Comparison of ENCODE assay signal across 4 worm cellular contexts in the genomic region with DNA sequence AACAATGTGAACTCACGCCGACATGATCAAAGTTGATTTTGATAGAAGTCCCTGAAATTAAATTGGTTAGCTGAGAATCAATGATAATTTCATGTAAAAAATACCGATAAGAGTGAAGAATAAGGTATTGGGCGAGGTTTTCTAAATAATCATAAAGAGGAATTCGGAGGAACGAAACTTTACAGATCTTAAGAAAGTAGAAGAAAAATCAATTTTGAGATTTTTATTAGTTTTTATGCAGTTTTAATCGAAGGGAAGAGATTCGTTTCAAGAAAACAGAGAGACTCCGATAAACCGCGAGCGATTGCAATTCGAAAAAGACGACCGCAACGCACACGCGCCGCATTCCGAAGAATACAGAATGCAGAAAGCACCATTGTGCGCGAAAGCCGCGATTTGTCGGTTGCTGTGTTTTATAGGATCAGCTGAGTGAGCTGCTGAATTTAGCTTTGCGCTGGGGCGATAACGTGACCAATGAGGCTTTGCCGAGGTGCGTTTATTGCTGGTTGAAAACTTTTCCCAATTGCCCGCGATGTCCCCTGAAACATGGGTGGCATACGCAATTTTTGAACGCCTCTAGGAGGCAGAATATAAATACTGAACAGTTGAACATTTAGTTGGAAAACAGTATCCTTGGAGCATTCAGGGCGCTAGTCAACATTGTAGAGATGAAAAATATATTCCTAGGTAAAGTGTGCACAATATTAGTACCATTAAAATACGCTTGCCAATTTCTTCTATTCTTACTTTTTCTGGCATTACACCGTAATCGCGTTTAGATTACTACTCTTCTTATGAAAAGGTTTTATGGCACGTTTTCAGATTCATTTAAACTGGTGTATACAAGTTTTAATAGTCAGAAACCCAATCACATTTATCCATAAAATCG.
TF ChIP-seq lines count a peak whose summit lies in the region.

TSS of gene snr-4 (minus strand) at position 51 of the 889 bp plus-strand sequence.

TF ChIP-seq in whole organism, L2 larva, 48 proteins besides CTCF, POLR2A, EP300 and RAD21 (continued from another document):
- TF ChIP-seq nhr-21 (tag; optimal IDR thresholded peaks at IDR 0.05; lab: Kevin White, UChicago) = peak; percentile 96
- peak; percentile 11 for TF ChIP-seq ztf-11 (tag; optimal IDR thresholded peaks at IDR 0.05; lab: Kevin White, UChicago)
- TF ChIP-seq ama-1 (optimal IDR thresholded peaks at IDR 0.05; lab: Kevin White, UChicago) = peak; percentile 95
- peak; percentile 90 for TF ChIP-seq unc-55 (GFP tag; optimal IDR thresholded peaks at IDR 0.05; lab: Kevin White, UChicago)
- TF ChIP-seq nhr-129 (tag; optimal IDR thresholded peaks at IDR 0.05; lab: Kevin White, UChicago) = peak; percentile 94
- no peak for TF ChIP-seq aly-2 (tag; optimal IDR thresholded peaks at IDR 0.05; lab: Kevin White, UChicago)
- TF ChIP-seq peb-1 (tag; optimal IDR thresholded peaks at IDR 0.05; lab: Kevin White, UChicago) = peak; percentile 76
- TF ChIP-seq lin-11 (tag; optimal IDR thresholded peaks at IDR 0.05; lab: Kevin White, UChicago) = peak; percentile 93
- TF ChIP-seq crh-2 (tag; optimal IDR thresholded peaks at IDR 0.05; lab: Kevin White, UChicago) = peak; percentile 96
- peak; percentile 86 for TF ChIP-seq sem-4 (tag; optimal IDR thresholded peaks at IDR 0.05; lab: Kevin White, UChicago)
- TF ChIP-seq skn-1 (tag; optimal IDR thresholded peaks at IDR 0.05; lab: Kevin White, UChicago) = no peak
- TF ChIP-seq unc-62 (GFP tag; optimal IDR thresholded peaks at IDR 0.05; lab: Kevin White, UChicago) = no peak
- TF ChIP-seq R02D3.7 (tag; optimal IDR thresholded peaks at IDR 0.05; lab: Kevin White, UChicago) = peak; percentile 29
- TF ChIP-seq ceh-82 (tag; optimal IDR thresholded peaks at IDR 0.05; lab: Kevin White, UChicago) = peak; percentile 83
- TF ChIP-seq nhr-237 (tag; optimal IDR thresholded peaks at IDR 0.05; lab: Kevin White, UChicago) = peak; percentile 81
- TF ChIP-seq ceh-16 (tag; optimal IDR thresholded peaks at IDR 0.05; lab: Kevin White, UChicago) = peak; percentile 60
- no peak for TF ChIP-seq lin-39 (tag; optimal IDR thresholded peaks at IDR 0.05; lab: Kevin White, UChicago)
- peak; percentile 77 for TF ChIP-seq blmp-1 (tag; optimal IDR thresholded peaks at IDR 0.05; lab: Kevin White, UChicago; ENCODE audit: insufficient read depth)
- TF ChIP-seq sma-9 (GFP tag; optimal IDR thresholded peaks at IDR 0.05; lab: Kevin White, UChicago) = peak; percentile 96
- no peak for TF ChIP-seq sma-9 (tag; optimal IDR thresholded peaks at IDR 0.05; lab: Kevin White, UChicago)
- TF ChIP-seq nhr-23 (tag; optimal IDR thresholded peaks at IDR 0.05; lab: Kevin White, UChicago) = no peak
- peak; percentile 94 for TF ChIP-seq lin-13 (GFP tag; optimal IDR thresholded peaks at IDR 0.05; lab: Kevin White, UChicago)
- peak; percentile 78 for TF ChIP-seq nhr-77 (tag; optimal IDR thresholded peaks at IDR 0.05; lab: Kevin White, UChicago)
- no peak for TF ChIP-seq nhr-12 (tag; optimal IDR thresholded peaks at IDR 0.05; lab: Kevin White, UChicago)
- peak; percentile 91 for TF ChIP-seq zag-1 (tag; optimal IDR thresholded peaks at IDR 0.05; lab: Kevin White, UChicago)
- peak; percentile 49 for TF ChIP-seq ZK546.5 (tag; optimal IDR thresholded peaks at IDR 0.05; lab: Kevin White, UChicago)
- TF ChIP-seq nhr-6 (tag; optimal IDR thresholded peaks at IDR 0.05; lab: Kevin White, UChicago) = no peak
- no peak for TF ChIP-seq dmd-4 (tag; optimal IDR thresholded peaks at IDR 0.05; lab: Kevin White, UChicago)
- TF ChIP-seq mdl-1 (tag; optimal IDR thresholded peaks at IDR 0.05; lab: Kevin White, UChicago) = peak; percentile 80 to 86

TF ChIP-seq in whole organism, L4 larva, 104 proteins besides CTCF, POLR2A, EP300 and RAD21 (continued from another document and continues in another):
- TF ChIP-seq unc-62 (GFP tag; optimal IDR thresholded peaks at IDR 0.05 in 1 of 2; lab: Kevin White, UChicago) (peak in 1 of 2 experiments; percentile 98), unc-62 (tag; optimal IDR thresholded peaks at IDR 0.05; lab: Kevin White, UChicago) (no peak), nhr-41 (GFP tag; IDR thresholded peaks at IDR 0.05; lab: Robert Waterston, UW) (0 out of 2 replicates have a peak, but pooled peaks have one; percentile 8), hif-1 (tag; optimal IDR thresholded peaks at IDR 0.05; lab: Kevin White, UChicago) (peak; percentile 50 to 84), F10B5.3 (tag; optimal IDR thresholded peaks at IDR 0.05; lab: Kevin White, UChicago) (peak; percentile 88), dmd-8 (GFP tag; IDR thresholded peaks at IDR 0.05; lab: Robert Waterston, UW) (no peak), mdt-29 (GFP tag; IDR thresholded peaks at IDR 0.05; lab: Robert Waterston, UW) (peak; percentile 91), zag-1 (tag; optimal IDR thresholded peaks at IDR 0.05; lab: Kevin White, UChicago) (peak; percentile 50), ceh-32 (tag; optimal IDR thresholded peaks at IDR 0.05; lab: Kevin White, UChicago; ENCODE audit: poor library complexity) (peak; percentile 21), F37D6.2 (tag; optimal IDR thresholded peaks at IDR 0.05; lab: Kevin White, UChicago) (peak; percentile 85), snpc-1.2 (GFP tag; IDR thresholded peaks at IDR 0.05; lab: Robert Waterston, UW) (peak; percentile 83), lin-1 (GFP tag; IDR thresholded peaks at IDR 0.05; lab: Robert Waterston, UW) (peak; percentile 92), T26A8.4 (GFP tag; IDR thresholded peaks at IDR 0.05; lab: Robert Waterston, UW) (peak; percentile 96), daf-12 (tag; optimal IDR thresholded peaks at IDR 0.05; lab: Kevin White, UChicago) (no peak), nhr-237 (tag; optimal IDR thresholded peaks at IDR 0.05; lab: Kevin White, UChicago) (no peak), daf-8 (GFP tag; IDR thresholded peaks at IDR 0.05; lab: Robert Waterston, UW) (no peak), ZK546.5 (tag; optimal IDR thresholded peaks at IDR 0.05; lab: Kevin White, UChicago) (no peak), tag-97 (GFP tag; IDR thresholded peaks at IDR 0.05; lab: Robert Waterston, UW) (no peak; the same call in 1 of the 2 replicates), daf-16 (GFP tag; optimal IDR thresholded peaks at IDR 0.05; lab: Kevin White, UChicago) (peak; percentile 60 to 88), daf-16 (tag; optimal IDR thresholded peaks at IDR 0.05; lab: Kevin White, UChicago) (peak; percentile 80), Y75B8A.6 (GFP tag; IDR thresholded peaks at IDR 0.05; lab: Robert Waterston, UW) (peak; percentile 69; the same call in 1 of the 2 replicates), pqm-1 (tag; optimal IDR thresholded peaks at IDR 0.05; lab: Kevin White, UChicago) (peak; percentile 33), gei-8 (GFP tag; optimal IDR thresholded peaks at IDR 0.05; lab: Kevin White, UChicago) (peak; percentile 69), arid-1 (GFP tag; conservative IDR thresholded peaks at IDR 0.05; lab: Robert Waterston, UW) (peak; percentile 90), lim-7 (GFP tag; IDR thresholded peaks at IDR 0.05; lab: Robert Waterston, UW) (peak; percentile 72), saeg-2 (GFP tag; IDR thresholded peaks at IDR 0.05; lab: Robert Waterston, UW) (peak; percentile 50; the same call in 1 of the 2 replicates), dmd-9 (GFP tag; IDR thresholded peaks at IDR 0.05; lab: Robert Waterston, UW) (peak; percentile 86), nhr-6 (tag; optimal IDR thresholded peaks at IDR 0.05; lab: Kevin White, UChicago) (peak; percentile 98), jun-1 (tag; optimal IDR thresholded peaks at IDR 0.05; lab: Kevin White, UChicago) (peak; percentile 78), cey-2 (tag; optimal IDR thresholded peaks at IDR 0.05; lab: Kevin White, UChicago; ENCODE audit: borderline replicate concordance, insufficient read depth) (no peak)

TF ChIP-seq in whole organism, late embryonic, 69 proteins besides CTCF, POLR2A, EP300 and RAD21 (continued from another document):
- TF ChIP-seq ref-2 (tag; optimal IDR thresholded peaks at IDR 0.05; lab: Kevin White, UChicago) (peak; percentile 58), rnt-1 (tag; optimal IDR thresholded peaks at IDR 0.05; lab: Kevin White, UChicago) (peak; percentile 69)

TF ChIP-seq in whole organism, mixed stage, embryonic, 35 proteins besides CTCF, POLR2A, EP300 and RAD21 (continued from another document):
- no peak for TF ChIP-seq bed-3 (GFP tag; optimal IDR thresholded peaks at IDR 0.05; lab: Kevin White, UChicago)
- peak; percentile 51 for TF ChIP-seq sem-2 (GFP tag; optimal IDR thresholded peaks at IDR 0.05; lab: Kevin White, UChicago)
- peak; percentile 66 for TF ChIP-seq ceh-83 (GFP tag; optimal IDR thresholded peaks at IDR 0.05; lab: Kevin White, UChicago)
- peak; percentile 82 for TF ChIP-seq drap-1 (GFP tag; optimal IDR thresholded peaks at IDR 0.05; lab: Kevin White, UChicago)
- TF ChIP-seq ztf-11 (tag; optimal IDR thresholded peaks at IDR 0.05; lab: Kevin White, UChicago) = peak; percentile 54
- TF ChIP-seq sptf-1 (tag; optimal IDR thresholded peaks at IDR 0.05; lab: Kevin White, UChicago) = peak; percentile 72
- no peak for TF ChIP-seq nhr-2 (tag; optimal IDR thresholded peaks at IDR 0.05; lab: Kevin White, UChicago)
- peak; percentile 64 for TF ChIP-seq tbx-8 (GFP tag; optimal IDR thresholded peaks at IDR 0.05; lab: Kevin White, UChicago)
- TF ChIP-seq unc-39 (tag; optimal IDR thresholded peaks at IDR 0.05; lab: Kevin White, UChicago) = no peak
- TF ChIP-seq nhr-12 (tag; optimal IDR thresholded peaks at IDR 0.05; lab: Kevin White, UChicago) = peak; percentile 44
